Worm (Caenorhabditis elegans) whole organism, mixed stage, embryonic: ENCODE data around the gene F59B2.15.
"Not testable (repeated sequence)": the region's sequence is repeated elsewhere in the genome, so short reads cannot be mapped to it uniquely, and the experiment has no call there.

Experiments used
- ceh-39 ChIP-seq: fragments of 150-350 bp; optimal IDR thresholded peaks from 2 replicates; lab custom pipeline; 2014; ENCODE audit warnings: missing biosample characterization, missing genetic modification characterization
- ceh-43 ChIP-seq: fragments of 200-800 bp; sonication (Bioruptor generic); optimal IDR thresholded peaks from 2 replicates; lab custom pipeline; 2018; ENCODE audit warnings: mild to moderate bottlenecking, missing genetic modification characterization, moderate library complexity, missing compliant biosample characterization
- lsy-2 ChIP-seq: fragments of 150-350 bp; optimal IDR thresholded peaks from 2 replicates; lab custom pipeline; 2014; ENCODE audit warnings: missing biosample characterization, missing genetic modification characterization
- mls-2 ChIP-seq: sonication (generic microtip); optimal IDR thresholded peaks from 2 replicates; lab custom pipeline; 2016; ENCODE audit warnings: mild to moderate bottlenecking, missing genetic modification characterization, moderate library complexity, missing compliant biosample characterization
- nhr-2 ChIP-seq: fragments of 150-350 bp; optimal IDR thresholded peaks from 2 replicates; lab custom pipeline; 2014; ENCODE audit warnings: missing biosample characterization, missing genetic modification characterization
- nhr-76 ChIP-seq: sonication (generic microtip); optimal IDR thresholded peaks from 2 replicates; lab custom pipeline; 2017; ENCODE audit warnings: missing biosample characterization, missing genetic modification characterization
- pha-4 ChIP-seq: fragments of 150-350 bp; optimal IDR thresholded peaks from 2 replicates; lab custom pipeline; 2018; ENCODE audit warnings: missing biosample characterization, missing genetic modification reagents, missing genetic modification characterization
- snpc-4 ChIP-seq: fragments of 150-350 bp; optimal IDR thresholded peaks from 2 replicates; lab custom pipeline; 2014; ENCODE audit warnings: missing biosample characterization, missing genetic modification characterization
- sptf-1 ChIP-seq: sonication (generic microtip); optimal IDR thresholded peaks from 2 replicates; lab custom pipeline; 2017; ENCODE audit warnings: mild to moderate bottlenecking, missing genetic modification characterization, moderate library complexity, missing compliant biosample characterization
- unc-39 ChIP-seq: fragments of 150-350 bp; optimal IDR thresholded peaks from 2 replicates; lab custom pipeline; 2014; ENCODE audit warnings: missing biosample characterization, missing genetic modification characterization
- zip-8 ChIP-seq: fragments of 150-350 bp; optimal IDR thresholded peaks from 2 replicates; lab custom pipeline; 2014; ENCODE audit warnings: missing biosample characterization, missing genetic modification characterization
- ztf-11 ChIP-seq: fragments of 150-350 bp; optimal IDR thresholded peaks from 2 replicates; lab custom pipeline; 2014; ENCODE audit warnings: missing biosample characterization, missing genetic modification characterization

ce11 chrIII:8989752-8990151 is 12.7 kb downstream of the F59B2.15 start, which contains the start of gene R08D7.7:
- TF ChIP-seq sptf-1 (tag; lab: Kevin White, UChicago); snpc-4 (tag; lab: Kevin White, UChicago); lsy-2 (tag; lab: Kevin White, UChicago); mls-2; zip-8 (tag; lab: Kevin White, UChicago); nhr-76 (tag; lab: Kevin White, UChicago); ztf-11 (tag; lab: Kevin White, UChicago); ceh-39 (tag; lab: Kevin White, UChicago); unc-39 (tag; lab: Kevin White, UChicago); ceh-43 (GFP tag; lab: Kevin White, UChicago); nhr-2 (tag; lab: Kevin White, UChicago); pha-4 (tag; lab: Kevin White, UChicago): not testable (repeated sequence)
